Fruit fly (Drosophila melanogaster) whole organism: ENCODE results near the gene mtsh.

Experiments used
- CG8478 ChIP-seq: fragments of >200 bp; optimal IDR thresholded peaks from 2 replicates; lab custom pipeline; 2018; ENCODE audit warnings: inconsistent platforms
- Dll ChIP-seq: fragments of >200 bp; optimal IDR thresholded peaks from 2 replicates; lab custom pipeline; 2017
- usp ChIP-seq: fragments of >200 bp; optimal IDR thresholded peaks from 2 replicates; lab custom pipeline; 2017; ENCODE audit warnings: missing biosample characterization, missing genetic modification characterization, mixed read lengths

DNA sequence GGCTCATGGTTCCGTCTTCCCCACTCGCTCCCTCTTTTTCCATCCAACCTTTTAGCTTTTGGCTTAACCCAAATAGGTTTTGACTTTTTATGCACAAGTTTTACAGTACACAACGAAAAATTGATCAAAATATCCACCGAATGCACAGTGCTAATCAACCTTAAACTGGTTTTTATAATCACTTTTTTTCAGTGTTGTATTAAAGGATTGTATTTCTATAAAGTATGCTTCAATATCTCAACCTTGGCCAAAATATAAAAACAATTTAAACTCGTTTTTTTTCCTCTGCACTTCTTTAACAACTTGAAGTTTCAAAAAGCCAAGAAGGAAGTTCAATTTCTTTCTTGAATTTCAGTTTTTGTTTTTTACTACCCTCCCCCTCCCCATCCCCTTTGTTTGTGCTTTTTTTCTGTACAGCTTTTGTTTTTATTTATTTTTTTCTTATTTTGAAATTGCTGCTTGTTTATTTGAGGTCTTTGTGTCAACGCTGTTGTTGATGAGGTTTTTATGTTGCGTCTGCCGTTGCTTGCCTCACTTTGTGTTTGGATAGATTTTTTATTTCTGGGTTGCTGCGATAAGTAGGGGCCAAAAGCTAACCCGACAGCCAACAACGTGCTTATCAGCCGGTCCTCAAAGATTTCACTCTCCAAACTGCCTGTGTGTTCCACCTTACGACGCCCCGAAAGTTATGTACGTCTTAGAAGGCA lies 34.6 kb downstream of the mtsh start:
- no peak for TF ChIP-seq Dll (lab: Kevin White, UChicago)
- no peak for TF ChIP-seq usp (GFP tag; lab: Kevin White, UChicago)
- TF ChIP-seq CG8478, result no peak
